Worm (Caenorhabditis elegans) whole organism, midembryonic: ENCODE measurements around the gene M03E7.1.

Experiments used
- klf-2 ChIP-seq: fragments of 200-800 bp; sonication (Bioruptor generic); conservative IDR thresholded peaks from 2 replicates; pipeline ENCODE4 v1.3.6; 2022; ENCODE audit warnings: missing genetic modification reagents, missing genetic modification characterization, missing compliant biosample characterization
- ztf-29 ChIP-seq: fragments of 200-800 bp; sonication (Bioruptor generic); IDR thresholded peaks from 2 replicates; pipeline ENCODE4 v1.3.6; 2022; ENCODE audit warnings: missing genetic modification reagents, missing genetic modification characterization, missing compliant biosample characterization

- TF ChIP-seq ztf-29 (GFP tag; lab: Robert Waterston, UW) (no peak), klf-2 (GFP tag; lab: Robert Waterston, UW) (no peak)
Measured at ce11 chrV:5592323-5592722, 29.2 kb upstream of the M03E7.1 start, which contains the start of gene vps-37.
